Worm (Caenorhabditis elegans): ENCODE results near the gene spdl-1.

spdl-1 gene

DNA sequence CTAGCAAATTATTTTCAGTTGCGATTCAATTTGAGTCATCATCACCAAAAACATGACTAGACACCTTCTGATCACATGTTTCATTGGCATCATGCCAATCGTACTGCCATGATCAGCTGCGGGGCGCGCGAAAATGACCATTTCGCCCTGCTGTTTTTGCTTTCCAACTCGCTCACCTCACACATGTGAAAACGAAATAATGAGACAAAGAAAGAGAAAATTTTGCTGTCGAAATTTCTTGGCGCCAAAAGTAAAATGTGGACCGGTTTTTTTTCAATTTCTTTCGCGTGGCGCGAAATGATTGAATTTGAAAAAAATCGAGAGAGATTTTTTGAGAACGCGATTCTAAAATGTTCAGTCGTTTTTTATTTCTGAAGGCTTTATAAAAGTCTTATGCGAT lies 25.5 kb downstream of the spdl-1 start:
- TF ChIP-seq nhr-28 (tag; optimal IDR thresholded peaks at IDR 0.05) (no peak), snu-23 (GFP tag; optimal IDR thresholded peaks at IDR 0.05) (peak; percentile 52), nhr-11 (tag; optimal IDR thresholded peaks at IDR 0.05) (no peak), grh-1 (GFP tag; IDR thresholded peaks at IDR 0.05) (peak; percentile 90), elt-3 (tag; optimal IDR thresholded peaks at IDR 0.05) (peak in 2 of 6 experiments; percentile 23 to 28), ztf-11 (tag; optimal IDR thresholded peaks at IDR 0.05) (no peak), mdl-1 (tag; optimal IDR thresholded peaks at IDR 0.05) (no peak), ces-1 (GFP tag; optimal IDR thresholded peaks at IDR 0.05) (no peak), Y116A8C.19 (tag; optimal IDR thresholded peaks at IDR 0.05; ENCODE audit: borderline replicate concordance) (no peak), nhr-20 (tag; optimal IDR thresholded peaks at IDR 0.05) (peak; percentile 76), dsc-1 (tag; optimal IDR thresholded peaks at IDR 0.05) (no peak), unc-62 (GFP tag; optimal IDR thresholded peaks at IDR 0.05) (no peak), zip-4 (GFP tag; optimal IDR thresholded peaks at IDR 0.05) (no peak), nhr-19 (GFP tag; conservative IDR thresholded peaks at IDR 0.05) (peak; percentile 31), nhr-85 (tag) (peak; percentile 98), swsn-7 (tag; optimal IDR thresholded peaks at IDR 0.05) (peak; percentile 6), pag-3 (tag; optimal IDR thresholded peaks at IDR 0.05; ENCODE audit: borderline replicate concordance, insufficient read depth) (peak; percentile 28), pqm-1 (tag; optimal IDR thresholded peaks at IDR 0.05) (no peak), lsy-2 (tag; optimal IDR thresholded peaks at IDR 0.05) (peak in 1 of 2 experiments; percentile 16), snpc-4 (tag; optimal IDR thresholded peaks at IDR 0.05) (no peak), fkh-10 (GFP tag; optimal IDR thresholded peaks at IDR 0.05) (no peak), rnt-1 (tag; optimal IDR thresholded peaks at IDR 0.05) (no peak), nhr-47 (tag; optimal IDR thresholded peaks at IDR 0.05) (peak; percentile 19), elt-2 (tag; optimal IDR thresholded peaks at IDR 0.05) (no peak), dpl-1 (GFP tag; optimal IDR thresholded peaks at IDR 0.05) (peak; percentile 68 to 79 (median 77)), lin-13 (GFP tag; optimal IDR thresholded peaks at IDR 0.05) (peak; percentile 6), C34B4.2 (tag; optimal IDR thresholded peaks at IDR 0.05) (no peak), lin-14 (GFP tag; optimal IDR thresholded peaks at IDR 0.05) (peak; percentile 77), mep-1 (tag; optimal IDR thresholded peaks at IDR 0.05) (peak; percentile 21), C04F5.9 (tag; optimal IDR thresholded peaks at IDR 0.05) (no peak), ceh-63 (GFP tag; optimal IDR thresholded peaks at IDR 0.05) (no peak), nhr-12 (tag; optimal IDR thresholded peaks at IDR 0.05) (no peak), nhr-71 (tag; optimal IDR thresholded peaks at IDR 0.05) (peak; percentile 74), nhr-90 (tag; optimal IDR thresholded peaks at IDR 0.05; ENCODE audit: poor library complexity) (peak; percentile 19), blmp-1 (tag; optimal IDR thresholded peaks at IDR 0.05) (peak; percentile 96), irx-1 (tag; optimal IDR thresholded peaks at IDR 0.05) (peak; percentile 36), xbp-1 (tag; optimal IDR thresholded peaks at IDR 0.05) (no peak), skn-1 (tag; optimal IDR thresholded peaks at IDR 0.05) (no peak), efl-1 (optimal IDR thresholded peaks at IDR 0.05) (peak; percentile 57 to 65), efl-1 (GFP tag; optimal IDR thresholded peaks at IDR 0.05 in 1 of 2) (peak; percentile 75 to 97), efl-3 (GFP tag; optimal IDR thresholded peaks at IDR 0.05) (no peak), lin-35 (GFP tag; optimal IDR thresholded peaks at IDR 0.05) (peak; percentile 35 to 91)

DNA sequence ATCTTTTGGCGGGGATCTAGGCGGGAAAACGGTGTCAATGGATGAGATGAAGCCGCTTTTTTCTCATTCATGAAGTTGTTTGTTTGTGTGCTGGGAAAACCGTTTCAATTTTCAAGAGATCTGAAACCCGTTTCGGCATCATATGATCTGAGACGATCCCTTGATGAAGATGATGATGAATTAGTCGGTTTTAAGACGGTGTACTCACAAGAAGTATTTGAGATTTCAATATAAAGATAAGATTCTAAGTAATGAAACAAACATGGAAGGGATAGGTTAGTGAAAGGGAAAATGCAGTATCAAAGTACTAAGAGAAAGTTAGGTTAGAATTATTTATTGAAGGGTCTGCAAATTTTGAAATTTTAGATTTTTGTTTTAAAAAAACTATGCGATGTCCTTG lies 26.8 kb downstream of the spdl-1 start:
- TF ChIP-seq lin-35 (GFP tag; optimal IDR thresholded peaks at IDR 0.05) (no peak), ztf-4 (tag; optimal IDR thresholded peaks at IDR 0.05) (no peak), C34B4.2 (tag; optimal IDR thresholded peaks at IDR 0.05) (no peak), nhr-76 (tag; optimal IDR thresholded peaks at IDR 0.05) (no peak), unc-62 (GFP tag; optimal IDR thresholded peaks at IDR 0.05) (no peak), snu-23 (GFP tag; optimal IDR thresholded peaks at IDR 0.05) (peak; percentile 28), nhr-11 (tag; optimal IDR thresholded peaks at IDR 0.05) (no peak), hlh-17 (GFP tag; optimal IDR thresholded peaks at IDR 0.05; ENCODE audit: borderline replicate concordance) (no peak), elt-3 (tag; optimal IDR thresholded peaks at IDR 0.05) (peak in 1 of 6 experiments; percentile 24), elt-2 (tag; optimal IDR thresholded peaks at IDR 0.05) (no peak), zag-1 (tag; optimal IDR thresholded peaks at IDR 0.05) (no peak), lin-39 (tag; optimal IDR thresholded peaks at IDR 0.05) (no peak), xbp-1 (tag; optimal IDR thresholded peaks at IDR 0.05) (no peak), tlp-1 (tag; optimal IDR thresholded peaks at IDR 0.05) (no peak), lin-14 (GFP tag; optimal IDR thresholded peaks at IDR 0.05) (peak; percentile 8), aly-2 (tag; optimal IDR thresholded peaks at IDR 0.05) (no peak), ceh-88 (GFP tag; IDR thresholded peaks at IDR 0.05) (no peak), fos-1 (tag; optimal IDR thresholded peaks at IDR 0.05) (no peak), unc-130 (tag; optimal IDR thresholded peaks at IDR 0.05) (no peak), fkh-4 (tag; optimal IDR thresholded peaks at IDR 0.05; ENCODE audit: borderline replicate concordance) (no peak), Y116A8C.19 (tag; optimal IDR thresholded peaks at IDR 0.05; ENCODE audit: borderline replicate concordance) (no peak)

Data from whole organism, L1 larva.